Fruit fly (Drosophila melanogaster): ENCODE data around the gene CG10866.
A peak's percentile ranks its signal among the peaks of the same experiment; 100 is the strongest.

CG10866 gene

dm6 chr3L:3929968-3930767, 7.6 kb downstream of the CG10866 start:
- TF ChIP-seq rgr (GFP tag; optimal IDR thresholded peaks at IDR 0.05) (peak; percentile 20), Jra (GFP tag; optimal IDR thresholded peaks at IDR 0.05) (no peak), N (GFP tag; optimal IDR thresholded peaks at IDR 0.05) (no peak), woc (GFP tag; optimal IDR thresholded peaks at IDR 0.05) (no peak), Hr78 (GFP tag; optimal IDR thresholded peaks at IDR 0.05) (no peak), ey (GFP tag; optimal IDR thresholded peaks at IDR 0.05) (no peak), Sp1 (GFP tag; optimal IDR thresholded peaks at IDR 0.05) (no peak), psq (GFP tag; optimal IDR thresholded peaks at IDR 0.05) (peak; percentile 9), Vsx2 (GFP tag; optimal IDR thresholded peaks at IDR 0.05; ENCODE audit: partially characterized antibody) (peak; percentile 70), lola (GFP tag; optimal IDR thresholded peaks at IDR 0.05) (no peak), fru (GFP tag; optimal IDR thresholded peaks at IDR 0.05) (no peak), HLH106 (tag; optimal IDR thresholded peaks at IDR 0.05) (no peak), pan (optimal IDR thresholded peaks at IDR 0.05) (no peak), Hr83 (GFP tag; optimal IDR thresholded peaks at IDR 0.05; ENCODE audit: poor library complexity, severe bottlenecking) (no peak), Dfd (GFP tag; optimal IDR thresholded peaks at IDR 0.05) (no peak), sage (GFP tag; optimal IDR thresholded peaks at IDR 0.05) (no peak), dsf (GFP tag; optimal IDR thresholded peaks at IDR 0.05; ENCODE audit: borderline replicate concordance) (no peak), h (GFP tag; optimal IDR thresholded peaks at IDR 0.05) (peak; percentile 27), Myc (optimal IDR thresholded peaks at IDR 0.05) (no peak), dl (GFP tag; optimal IDR thresholded peaks at IDR 0.05; ENCODE audit: insufficient read depth in 1 of 2, partially characterized antibody in 2 of 2) (no peak), Rel (GFP tag; optimal IDR thresholded peaks at IDR 0.05) (no peak), Rel (tag; optimal IDR thresholded peaks at IDR 0.05) (peak; percentile 23), CG32264 (GFP tag; optimal IDR thresholded peaks at IDR 0.05) (no peak), CrebA (GFP tag; optimal IDR thresholded peaks at IDR 0.05; ENCODE audit: borderline replicate concordance) (no peak)

dm6 chr3L:3928943-3929785, 8.6 kb downstream of the CG10866 start:
- TF ChIP-seq h (GFP tag; optimal IDR thresholded peaks at IDR 0.05): peak; percentile 38
- no peak for TF ChIP-seq rgr (GFP tag; optimal IDR thresholded peaks at IDR 0.05)
- TF ChIP-seq Rel (GFP tag; optimal IDR thresholded peaks at IDR 0.05): no peak
- TF ChIP-seq Rel (tag; optimal IDR thresholded peaks at IDR 0.05): peak; percentile 44
- TF ChIP-seq Dif (GFP tag; optimal IDR thresholded peaks at IDR 0.05; ENCODE audit: partially characterized antibody): peak; percentile 5

dm6 chr3L:3928205-3928942, 9.4 kb downstream of the CG10866 start:
- TF ChIP-seq br (GFP tag; optimal IDR thresholded peaks at IDR 0.05) (peak; percentile 94), Dfd (GFP tag; optimal IDR thresholded peaks at IDR 0.05) (no peak), woc (GFP tag; optimal IDR thresholded peaks at IDR 0.05) (peak; percentile 57), CG9705 (GFP tag; optimal IDR thresholded peaks at IDR 0.05) (peak; percentile 78), sage (GFP tag; optimal IDR thresholded peaks at IDR 0.05) (peak; percentile 79), dl (GFP tag; optimal IDR thresholded peaks at IDR 0.05; ENCODE audit: insufficient read depth in 1 of 2, partially characterized antibody in 2 of 2) (no peak), Mio (GFP tag; optimal IDR thresholded peaks at IDR 0.05) (peak; percentile 71), dmrt93B (GFP tag; optimal IDR thresholded peaks at IDR 0.05) (peak; percentile 79), Myc (optimal IDR thresholded peaks at IDR 0.05) (no peak), Sp1 (GFP tag; optimal IDR thresholded peaks at IDR 0.05) (peak; percentile 91), sv (GFP tag; optimal IDR thresholded peaks at IDR 0.05) (peak; percentile 88), Hr78 (GFP tag; optimal IDR thresholded peaks at IDR 0.05) (no peak), Dif (GFP tag; optimal IDR thresholded peaks at IDR 0.05; ENCODE audit: partially characterized antibody) (no peak), jim (GFP tag; optimal IDR thresholded peaks at IDR 0.05) (peak; percentile 24), h (GFP tag; optimal IDR thresholded peaks at IDR 0.05) (peak; percentile 97), psq (GFP tag; optimal IDR thresholded peaks at IDR 0.05) (peak; percentile 89), Hr83 (GFP tag; optimal IDR thresholded peaks at IDR 0.05; ENCODE audit: poor library complexity, severe bottlenecking) (peak; percentile 70), ey (GFP tag; optimal IDR thresholded peaks at IDR 0.05) (peak; percentile 97), dsf (GFP tag; optimal IDR thresholded peaks at IDR 0.05; ENCODE audit: borderline replicate concordance) (peak; percentile 74), CG32264 (GFP tag; optimal IDR thresholded peaks at IDR 0.05) (peak; percentile 75), HLH106 (tag; optimal IDR thresholded peaks at IDR 0.05) (peak; percentile 92), Abd-B (GFP tag; optimal IDR thresholded peaks at IDR 0.05) (no peak), usp (GFP tag; optimal IDR thresholded peaks at IDR 0.05) (no peak), CrebA (GFP tag; optimal IDR thresholded peaks at IDR 0.05; ENCODE audit: borderline replicate concordance) (peak; percentile 77), lola (GFP tag; optimal IDR thresholded peaks at IDR 0.05) (no peak), rgr (GFP tag; optimal IDR thresholded peaks at IDR 0.05) (peak; percentile 97), Vsx2 (GFP tag; optimal IDR thresholded peaks at IDR 0.05; ENCODE audit: partially characterized antibody) (no peak), N (GFP tag; optimal IDR thresholded peaks at IDR 0.05) (no peak), fru (GFP tag; optimal IDR thresholded peaks at IDR 0.05) (peak; percentile 93), Jra (GFP tag; optimal IDR thresholded peaks at IDR 0.05) (peak; percentile 84), foxo (GFP tag; optimal IDR thresholded peaks at IDR 0.05) (peak; percentile 37 to 95), Rel (GFP tag; optimal IDR thresholded peaks at IDR 0.05) (peak; percentile 58), Rel (tag; optimal IDR thresholded peaks at IDR 0.05) (peak; percentile 74), GATAd (GFP tag; optimal IDR thresholded peaks at IDR 0.05) (peak; percentile 84), OdsH (GFP tag; optimal IDR thresholded peaks at IDR 0.05) (peak; percentile 95), Hnf4 (GFP tag; optimal IDR thresholded peaks at IDR 0.05) (peak; percentile 92)
